Worm (Caenorhabditis elegans): ENCODE results near the gene ctsa-1.1.

- TF ChIP-seq M03D4.4 (tag; optimal IDR thresholded peaks at IDR 0.05) (no peak), blmp-1 (tag; optimal IDR thresholded peaks at IDR 0.05) (no peak), ztf-11 (tag; optimal IDR thresholded peaks at IDR 0.05) (no peak), unc-62 (GFP tag; optimal IDR thresholded peaks at IDR 0.05) (no peak), nhr-76 (tag; optimal IDR thresholded peaks at IDR 0.05) (no peak), snpc-4 (tag; optimal IDR thresholded peaks at IDR 0.05) (no peak)
Observed at ce11 chrII:4739984-4740462, 2.6 kb downstream of the ctsa-1.1 start, which contains the start of gene eas-1.

Measured in whole organism, mixed stage, embryonic.